Worm (Caenorhabditis elegans) whole organism, early embryonic: ENCODE results near the gene B0302.5.

Experiments
- B0310.2 ChIP-seq: sonication (generic microtip); optimal IDR thresholded peaks from 2 replicates; lab custom pipeline; 2016; ENCODE audit warnings: mild to moderate bottlenecking, missing genetic modification characterization, missing compliant biosample characterization
- F13C5.2 ChIP-seq: sonication (generic microtip); optimal IDR thresholded peaks from 2 replicates; lab custom pipeline; 2017; ENCODE audit warnings: mild to moderate bottlenecking, missing genetic modification characterization, inconsistent platforms, missing compliant biosample characterization
- aly-1 ChIP-seq: sonication (generic microtip); optimal IDR thresholded peaks from 2 replicates; lab custom pipeline; 2016; ENCODE audit warnings: missing genetic modification characterization, missing compliant biosample characterization
- ama-1 ChIP-seq: fragments of 150-350 bp; optimal IDR thresholded peaks from 2 replicates; lab custom pipeline; 2014
- ceh-13 ChIP-seq: fragments of 200-800 bp; sonication (Bioruptor generic); optimal IDR thresholded peaks from 2 replicates; lab custom pipeline; 2018; ENCODE audit warnings: mild to moderate bottlenecking, missing genetic modification characterization, missing compliant biosample characterization
- ceh-36 ChIP-seq: sonication (generic microtip); optimal IDR thresholded peaks from 2 replicates; lab custom pipeline; 2016; ENCODE audit warnings: missing genetic modification characterization, inconsistent platforms, missing compliant biosample characterization
- ets-7 ChIP-seq: sonication (generic microtip); optimal IDR thresholded peaks from 2 replicates; lab custom pipeline; 2016; ENCODE audit warnings: missing genotype, missing genetic modification characterization, missing compliant biosample characterization
- flt-1 ChIP-seq: fragments of 200-800 bp; sonication (Bioruptor generic); IDR thresholded peaks from 2 replicates; pipeline ENCODE4 v1.3.6; 2022; ENCODE audit warnings: missing genetic modification characterization, missing compliant biosample characterization
- hmbx-1 ChIP-seq: sonication (generic microtip); optimal IDR thresholded peaks from 2 replicates; lab custom pipeline; 2016; ENCODE audit warnings: mild to moderate bottlenecking, missing genetic modification characterization, missing compliant biosample characterization
- hmg-4 ChIP-seq: fragments of 200-800 bp; sonication (Bioruptor generic); optimal IDR thresholded peaks from 2 replicates; lab custom pipeline; 2018; ENCODE audit warnings: mild to moderate bottlenecking, missing genetic modification characterization, missing compliant biosample characterization
- hnd-1 ChIP-seq: sonication (generic microtip); optimal IDR thresholded peaks from 2 replicates; lab custom pipeline; 2016; ENCODE audit warnings: missing genetic modification characterization, missing compliant biosample characterization
- pes-1 ChIP-seq: fragments of 200-800 bp; sonication (Bioruptor generic); IDR thresholded peaks from 2 replicates; pipeline ENCODE4 v1.3.6; 2022; ENCODE audit warnings: missing genetic modification reagents, missing genetic modification characterization, missing compliant biosample characterization
- scrt-1 ChIP-seq: fragments of 200-800 bp; sonication (Bioruptor generic); IDR thresholded peaks from 2 replicates; pipeline ENCODE4 v1.3.6; 2022; ENCODE audit warnings: missing genetic modification characterization, missing compliant biosample characterization
- sea-1 ChIP-seq: fragments of 200-800 bp; sonication (Bioruptor generic); conservative IDR thresholded peaks from 2 replicates; pipeline ENCODE4 v1.3.6; 2022; ENCODE audit warnings: missing genetic modification characterization, missing compliant biosample characterization
- tbx-11 ChIP-seq: fragments of 200-800 bp; sonication (Bioruptor generic); IDR thresholded peaks from 2 replicates; pipeline ENCODE4 v1.3.6; 2022; ENCODE audit warnings: missing genetic modification characterization, missing compliant biosample characterization
- tbx-37 ChIP-seq: fragments of 200-800 bp; sonication (Bioruptor generic); conservative IDR thresholded peaks from 2 replicates; pipeline ENCODE4 v1.3.6; 2022; ENCODE audit warnings: missing genetic modification reagents, missing genetic modification characterization, missing compliant biosample characterization
- tra-4 ChIP-seq: sonication (generic microtip); optimal IDR thresholded peaks from 2 replicates; lab custom pipeline; 2017; ENCODE audit warnings: missing genetic modification characterization, missing compliant biosample characterization

The B0302.5 gene

ce11 chrX:17195080-17195479 lies at the start of gene B0302.5:
TSS of gene B0302.5 (minus strand) at chrX:17195137.
- TF ChIP-seq ets-7 (no peak), flt-1 (GFP tag; lab: Robert Waterston, UW) (no peak), ceh-36 (no peak), scrt-1 (GFP tag; lab: Robert Waterston, UW) (no peak), sea-1 (GFP tag; lab: Robert Waterston, UW) (no peak), aly-1 (tag; lab: Kevin White, UChicago) (no peak), hmg-4 (GFP tag; lab: Kevin White, UChicago) (no peak)

- TF ChIP-seq F13C5.2 (tag; lab: Kevin White, UChicago), result no peak
These were observed 48.1 kb upstream of the B0302.5 start, which contains the start of gene T25G12.13 for ce11 chrX:17243053-17243452. TSS of gene T25G12.13 (plus strand) at chrX:17243353.

ce11 chrX:17237439-17237838 lies 42.5 kb upstream of the B0302.5 start, which contains the start of gene T25G12.11:
TSS of gene T25G12.11 (minus strand) at chrX:17237539.
- TF ChIP-seq scrt-1 (GFP tag; lab: Robert Waterston, UW) (no peak), ceh-36 (no peak), hmg-4 (GFP tag; lab: Kevin White, UChicago) (no peak), tra-4 (tag; lab: Kevin White, UChicago) (no peak), F13C5.2 (tag; lab: Kevin White, UChicago) (no peak), ama-1 (no peak), sea-1 (GFP tag; lab: Robert Waterston, UW) (no peak), hnd-1 (tag; lab: Kevin White, UChicago) (no peak), aly-1 (tag; lab: Kevin White, UChicago) (no peak), ets-7 (no peak), hmbx-1 (tag; lab: Kevin White, UChicago) (no peak), flt-1 (GFP tag; lab: Robert Waterston, UW) (no peak), B0310.2 (tag; lab: Kevin White, UChicago) (no peak), tbx-11 (no peak), ceh-13 (GFP tag; lab: Kevin White, UChicago) (no peak), tbx-37 (GFP tag; lab: Robert Waterston, UW) (no peak)

- TF ChIP-seq pes-1 (GFP tag; lab: Robert Waterston, UW), result no peak
- TF ChIP-seq tbx-37 (GFP tag; lab: Robert Waterston, UW), result no peak
- TF ChIP-seq scrt-1 (GFP tag; lab: Robert Waterston, UW), result no peak
- no peak for TF ChIP-seq ceh-13 (GFP tag; lab: Kevin White, UChicago)
- no peak for TF ChIP-seq tra-4 (tag; lab: Kevin White, UChicago)
- TF ChIP-seq tbx-11, result no peak
- TF ChIP-seq flt-1 (GFP tag; lab: Robert Waterston, UW), result no peak
- TF ChIP-seq ceh-36, result no peak
- TF ChIP-seq aly-1 (tag; lab: Kevin White, UChicago), result no peak
- no peak for TF ChIP-seq hmg-4 (GFP tag; lab: Kevin White, UChicago)
- TF ChIP-seq ets-7, result no peak
- TF ChIP-seq sea-1 (GFP tag; lab: Robert Waterston, UW), result no peak
- TF ChIP-seq F13C5.2 (tag; lab: Kevin White, UChicago), result no peak
- TF ChIP-seq hmbx-1 (tag; lab: Kevin White, UChicago), result no peak
- no peak for TF ChIP-seq ama-1
- no peak for TF ChIP-seq hnd-1 (tag; lab: Kevin White, UChicago)
- no peak for TF ChIP-seq B0310.2 (tag; lab: Kevin White, UChicago)
These were observed 41.0 kb upstream of the B0302.5 start, which contains the start of gene dhs-30 for ce11 chrX:17235749-17236561. TSS of gene dhs-30 (minus strand) at chrX:17235838.

ce11 chrX:17234988-17235387 lies 40.1 kb upstream of the B0302.5 start:
- no peak for TF ChIP-seq hmg-4 (GFP tag; lab: Kevin White, UChicago)
- TF ChIP-seq ceh-13 (GFP tag; lab: Kevin White, UChicago), result no peak
- TF ChIP-seq tbx-11, result no peak
- TF ChIP-seq scrt-1 (GFP tag; lab: Robert Waterston, UW), result no peak

- no peak for TF ChIP-seq hmbx-1 (tag; lab: Kevin White, UChicago)
- no peak for TF ChIP-seq sea-1 (GFP tag; lab: Robert Waterston, UW)
- TF ChIP-seq tbx-11, result no peak
- TF ChIP-seq hmg-4 (GFP tag; lab: Kevin White, UChicago), result no peak
These were observed 36.4 kb upstream of the B0302.5 start, which contains the start of gene T25G12.3 for ce11 chrX:17231348-17231747. TSS of gene T25G12.3 (plus strand) at chrX:17231648.

- TF ChIP-seq ceh-36 (no peak), pes-1 (GFP tag; lab: Robert Waterston, UW) (no peak), hmg-4 (GFP tag; lab: Kevin White, UChicago) (no peak), tbx-11 (no peak), scrt-1 (GFP tag; lab: Robert Waterston, UW) (no peak), ceh-13 (GFP tag; lab: Kevin White, UChicago) (no peak), tra-4 (tag; lab: Kevin White, UChicago) (no peak), sea-1 (GFP tag; lab: Robert Waterston, UW) (no peak), aly-1 (tag; lab: Kevin White, UChicago) (no peak), ets-7 (no peak), tbx-37 (GFP tag; lab: Robert Waterston, UW) (no peak)
These were observed 35.2 kb upstream of the B0302.5 start, which contains the start of gene T25G12.6 for ce11 chrX:17230108-17230507. TSS of gene T25G12.6 (minus strand) at chrX:17230208.

ce11 chrX:17227376-17227775 lies 32.4 kb upstream of the B0302.5 start:
- TF ChIP-seq ets-7 (no peak), flt-1 (GFP tag; lab: Robert Waterston, UW) (no peak), tbx-37 (GFP tag; lab: Robert Waterston, UW) (no peak), hnd-1 (tag; lab: Kevin White, UChicago) (no peak), tra-4 (tag; lab: Kevin White, UChicago) (no peak), pes-1 (GFP tag; lab: Robert Waterston, UW) (no peak), ceh-36 (no peak), hmg-4 (GFP tag; lab: Kevin White, UChicago) (no peak), hmbx-1 (tag; lab: Kevin White, UChicago) (no peak)
